Worm (Caenorhabditis elegans): ENCODE results near the gene tbx-40.
A peak's percentile ranks its signal among the peaks of the same experiment; 100 is the strongest.

Gene tbx-40

DNA sequence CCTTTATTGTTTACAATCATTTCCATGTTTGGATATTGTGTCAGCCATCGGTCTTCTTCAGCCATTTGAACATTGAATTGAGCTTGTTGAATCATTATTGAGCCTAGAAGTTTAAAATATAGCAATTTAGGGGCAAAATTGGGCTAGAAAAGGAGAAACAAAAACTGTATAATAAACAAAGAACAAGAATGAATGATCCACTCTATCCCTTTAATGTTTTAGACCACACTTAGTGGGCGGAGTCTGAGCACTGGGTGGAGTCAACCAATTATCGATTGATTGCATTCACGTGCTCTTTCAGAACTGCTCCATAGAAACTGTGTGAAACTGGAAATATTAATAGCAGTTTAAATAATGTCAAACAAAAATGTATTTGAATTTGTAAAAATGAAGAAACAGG lies at the start of gene tbx-40:
tbx-40 (minus strand) TSS at position 101 of the 400 bp plus-strand sequence.
- TF ChIP-seq ama-1 (optimal IDR thresholded peaks at IDR 0.05), result no peak
- TF ChIP-seq ama-1 (GFP tag; optimal IDR thresholded peaks at IDR 0.05), result no peak
- no peak for TF ChIP-seq C06A6.2 (GFP tag; conservative IDR thresholded peaks at IDR 0.05)
- no peak for TF ChIP-seq repo-1 (tag; optimal IDR thresholded peaks at IDR 0.05)

DNA sequence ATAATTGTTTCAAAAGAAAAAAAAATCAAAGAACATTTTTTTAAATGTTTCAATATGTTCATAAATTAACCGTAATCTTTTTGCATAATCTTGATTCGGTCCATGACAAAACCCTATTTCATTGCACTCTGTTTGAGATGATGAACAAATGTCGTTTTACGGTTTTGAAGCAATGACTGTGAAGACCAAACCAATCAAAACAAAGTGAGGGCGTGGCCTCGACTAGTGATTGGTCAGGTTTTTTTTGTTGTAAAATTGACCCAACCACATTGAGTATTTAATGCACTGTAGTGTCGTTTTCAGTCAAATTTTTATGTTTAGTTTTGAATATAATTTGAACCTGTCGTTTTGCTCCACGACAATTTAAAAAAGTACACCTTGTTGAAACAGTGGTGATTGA lies 49.5 kb upstream of the tbx-40 start:
- no peak for TF ChIP-seq snpc-1.1 (tag; optimal IDR thresholded peaks at IDR 0.05; ENCODE audit: insufficient read depth)
- TF ChIP-seq nfyb-1 (GFP tag; IDR thresholded peaks at IDR 0.05), result peak; percentile 70; the same call in 1 of the 2 replicates

DNA sequence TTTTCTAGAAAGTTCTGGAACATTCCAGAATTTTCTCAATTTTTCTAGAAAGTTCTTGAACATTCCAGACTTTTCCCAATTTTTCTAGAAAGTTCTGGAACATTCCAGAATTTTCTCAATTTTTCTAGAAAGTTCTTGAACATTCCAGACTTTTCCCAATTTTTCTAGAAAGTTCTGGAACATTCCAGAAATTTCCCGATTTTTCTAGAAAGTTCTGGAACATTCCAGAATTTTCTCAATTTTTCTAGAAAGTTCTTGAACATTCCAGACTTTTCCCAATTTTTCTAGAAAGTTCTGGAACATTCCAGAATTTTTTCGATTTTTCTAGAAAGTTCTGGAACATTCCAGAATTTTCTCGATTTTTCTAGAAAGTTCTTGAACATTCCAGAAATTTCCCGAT lies 46.0 kb upstream of the tbx-40 start:
- peak; percentile 94 for TF ChIP-seq hsf-1 (GFP tag; IDR thresholded peaks at IDR 0.05)

DNA sequence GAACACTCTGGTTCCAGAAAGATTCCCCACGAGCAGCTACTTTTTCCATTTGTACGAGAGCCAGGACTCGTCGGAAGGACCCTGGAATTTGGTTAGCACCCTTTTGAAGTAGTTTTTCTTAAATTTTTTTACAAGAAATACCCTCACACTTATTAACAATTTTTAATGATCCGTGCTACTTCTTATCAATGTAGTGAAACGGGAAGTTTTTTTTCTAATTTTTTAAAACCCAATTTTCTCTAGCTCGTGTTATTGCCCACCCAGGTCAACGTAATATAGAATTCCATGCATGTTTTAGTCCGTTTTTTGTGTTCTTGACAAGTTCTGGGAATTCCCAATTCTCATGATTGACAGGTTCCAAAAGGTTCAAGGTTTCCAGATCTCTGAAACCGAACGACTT lies 33.9 kb upstream of the tbx-40 start:
- TF ChIP-seq sea-2 (GFP tag; IDR thresholded peaks at IDR 0.05) (no peak), cebp-1 (GFP tag; IDR thresholded peaks at IDR 0.05) (no peak), cebp-1 (tag; optimal IDR thresholded peaks at IDR 0.05) (no peak), tlf-1 (GFP tag; optimal IDR thresholded peaks at IDR 0.05) (no peak), ztf-18 (tag; optimal IDR thresholded peaks at IDR 0.05) (no peak), Y79H2A.3 (GFP tag; conservative IDR thresholded peaks at IDR 0.05) (no peak), D2030.7 (GFP tag; IDR thresholded peaks at IDR 0.05) (no peak)

DNA sequence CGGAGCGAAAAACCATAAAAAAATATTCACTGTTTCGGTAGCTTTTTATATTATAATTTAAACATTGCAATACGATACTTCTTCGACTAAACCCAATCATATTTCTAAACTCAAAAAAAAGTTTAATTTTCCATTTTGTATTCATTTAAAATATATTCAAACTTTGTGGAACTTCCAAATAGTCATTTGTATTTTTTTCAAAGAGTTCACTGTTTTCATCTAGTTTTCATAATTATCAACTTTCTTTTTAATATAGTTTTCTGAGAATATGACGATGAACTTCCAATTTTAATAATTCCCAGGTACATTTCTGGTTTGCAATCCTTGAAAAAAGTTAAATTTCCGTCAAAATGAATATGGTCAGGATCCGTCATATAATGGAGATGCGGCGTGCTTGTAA lies 33.3 kb upstream of the tbx-40 start, which contains the start of gene cpna-4:
cpna-4 (plus strand) TSS at position 301 of the 400 bp plus-strand sequence.
- TF ChIP-seq die-1 (tag; optimal IDR thresholded peaks at IDR 0.05) (no peak), F10E7.11 (tag; optimal IDR thresholded peaks at IDR 0.05) (no peak), ZK185.1 (tag; optimal IDR thresholded peaks at IDR 0.05; ENCODE audit: poor library complexity, severe bottlenecking) (no peak), cebp-1 (GFP tag; IDR thresholded peaks at IDR 0.05) (no peak), cebp-1 (tag; optimal IDR thresholded peaks at IDR 0.05) (no peak)

DNA sequence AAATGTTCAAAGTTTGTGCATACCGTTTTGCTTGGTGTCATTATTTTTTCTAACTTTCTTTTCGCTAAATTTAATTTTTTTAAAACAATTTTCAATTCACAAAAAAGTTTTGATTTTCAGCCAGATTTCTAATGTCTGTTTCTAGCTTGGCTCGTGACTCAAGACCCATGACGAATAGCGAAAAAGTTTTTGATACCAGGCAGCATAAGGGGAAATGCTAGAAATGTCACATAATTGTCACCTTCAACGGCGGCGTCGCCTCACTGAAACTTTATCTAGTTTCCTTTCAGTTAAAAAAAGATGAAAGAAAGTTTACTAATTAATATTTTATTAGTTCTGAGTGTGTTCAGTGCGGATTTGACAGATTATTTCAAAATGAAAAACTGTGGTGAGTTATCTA lies 8.8 kb upstream of the tbx-40 start, which contains the start of gene irld-59:
irld-59 (plus strand) TSS at position 301 of the 400 bp plus-strand sequence.
- no peak for TF ChIP-seq D2030.7 (GFP tag; IDR thresholded peaks at IDR 0.05)
- TF ChIP-seq madf-6 (GFP tag; IDR thresholded peaks at IDR 0.05), result no peak
- TF ChIP-seq B0019.2 (GFP tag; conservative IDR thresholded peaks at IDR 0.05), result no peak

DNA sequence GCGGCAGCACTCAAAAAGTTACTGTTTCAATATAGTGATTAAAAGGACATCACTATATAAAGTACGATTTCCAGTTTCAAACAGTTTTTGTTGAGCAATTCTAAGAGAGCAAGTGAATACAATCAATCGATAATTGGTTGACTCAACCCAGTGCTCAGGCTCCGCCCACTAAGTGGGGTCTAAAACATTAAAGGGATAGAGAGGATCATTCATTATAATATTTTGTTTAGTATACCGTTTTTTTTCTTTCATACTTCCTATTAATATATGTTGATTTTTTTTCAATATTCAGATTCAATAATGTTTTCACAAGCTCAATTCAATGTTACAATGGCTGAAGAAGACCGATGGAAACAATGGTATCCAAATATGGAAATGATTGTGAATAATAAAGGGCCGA lies 4.4 kb downstream of the tbx-40 start, which contains the start of gene tbx-39:
tbx-39 (plus strand) TSS at position 301 of the 400 bp plus-strand sequence.
- TF ChIP-seq madf-3 (GFP tag; IDR thresholded peaks at IDR 0.05), result no peak
- TF ChIP-seq die-1 (tag; optimal IDR thresholded peaks at IDR 0.05), result no peak
- no peak for TF ChIP-seq lsy-27 (tag; optimal IDR thresholded peaks at IDR 0.05; ENCODE audit: borderline replicate concordance, insufficient read depth)
- no peak for TF ChIP-seq ceh-91 (GFP tag; IDR thresholded peaks at IDR 0.05)
- no peak for TF ChIP-seq aptf-3 (GFP tag; IDR thresholded peaks at IDR 0.05)
- TF ChIP-seq unc-62 (GFP tag; optimal IDR thresholded peaks at IDR 0.05), result no peak
- no peak for TF ChIP-seq akir-1 (GFP tag; optimal IDR thresholded peaks at IDR 0.05)
- no peak for TF ChIP-seq efl-1 (GFP tag; optimal IDR thresholded peaks at IDR 0.05)
- TF ChIP-seq cebp-1 (GFP tag; IDR thresholded peaks at IDR 0.05), result no peak
- no peak for TF ChIP-seq cebp-1 (tag; optimal IDR thresholded peaks at IDR 0.05)
- TF ChIP-seq Y53F4B.3 (GFP tag; IDR thresholded peaks at IDR 0.05), result no peak
- TF ChIP-seq ztf-18 (tag; optimal IDR thresholded peaks at IDR 0.05), result no peak
- no peak for TF ChIP-seq ztf-26 (tag; optimal IDR thresholded peaks at IDR 0.05)
- TF ChIP-seq B0336.3 (GFP tag; IDR thresholded peaks at IDR 0.05), result no peak
- TF ChIP-seq ztf-25 (GFP tag; IDR thresholded peaks at IDR 0.05), result no peak
- no peak for TF ChIP-seq sea-2 (GFP tag; IDR thresholded peaks at IDR 0.05)
- no peak for TF ChIP-seq Y56A3A.18 (GFP tag; IDR thresholded peaks at IDR 0.05)
